Fruit fly (Drosophila melanogaster): ENCODE results near the gene kmr.

The kmr gene

dm6 chr3R:13802057-13802817, 87.2 kb downstream of the kmr start (continued):
- no peak for TF ChIP-seq pan (optimal IDR thresholded peaks at IDR 0.05)
- no peak for TF ChIP-seq pan (GFP tag; optimal IDR thresholded peaks at IDR 0.05 in 1 of 2, IDR thresholded peaks at IDR 0.05 in 1 of 2)
- no peak for TF ChIP-seq CG14965 (GFP tag; optimal IDR thresholded peaks at IDR 0.05; ENCODE audit: borderline replicate concordance)
- no peak for TF ChIP-seq CG3838 (GFP tag; optimal IDR thresholded peaks at IDR 0.05)
- TF ChIP-seq ATbp (GFP tag; optimal IDR thresholded peaks at IDR 0.05), result no peak
- TF ChIP-seq CG15011 (GFP tag; optimal IDR thresholded peaks at IDR 0.05), result no peak
- TF ChIP-seq br (optimal IDR thresholded peaks at IDR 0.05), result no peak
- TF ChIP-seq CG4617 (GFP tag; optimal IDR thresholded peaks at IDR 0.05; ENCODE audit: borderline replicate concordance), result no peak
- no peak for TF ChIP-seq Mad (GFP tag; optimal IDR thresholded peaks at IDR 0.05)
- no peak for TF ChIP-seq usp (GFP tag; optimal IDR thresholded peaks at IDR 0.05)
- TF ChIP-seq CG6689 (GFP tag; IDR thresholded peaks at IDR 0.05), result no peak
- TF ChIP-seq CG11085 (GFP tag; IDR thresholded peaks at IDR 0.05), result no peak
- TF ChIP-seq Sry-β (GFP tag; optimal IDR thresholded peaks at IDR 0.05), result no peak
- no peak for TF ChIP-seq unpg (GFP tag; optimal IDR thresholded peaks at IDR 0.05)
- TF ChIP-seq CG12155 (GFP tag; optimal IDR thresholded peaks at IDR 0.05), result no peak
- TF ChIP-seq CG4730 (GFP tag; IDR thresholded peaks at IDR 0.05), result no peak
- no peak for TF ChIP-seq CG17385 (GFP tag; optimal IDR thresholded peaks at IDR 0.05)
- no peak for TF ChIP-seq CG10431 (GFP tag; optimal IDR thresholded peaks at IDR 0.05)
- no peak for TF ChIP-seq Lim3 (GFP tag; IDR thresholded peaks at IDR 0.05)
- no peak for TF ChIP-seq ro (GFP tag; IDR thresholded peaks at IDR 0.05)
- TF ChIP-seq Trl (optimal IDR thresholded peaks at IDR 0.05), result no peak
- TF ChIP-seq Trl (GFP tag; optimal IDR thresholded peaks at IDR 0.05), result no peak
- TF ChIP-seq CG12769 (tag; optimal IDR thresholded peaks at IDR 0.05), result peak; percentile 67
- peak; percentile 26 for TF ChIP-seq pfk (GFP tag; optimal IDR thresholded peaks at IDR 0.05)
- no peak for TF ChIP-seq Sox100B (GFP tag; optimal IDR thresholded peaks at IDR 0.05)
- no peak for TF ChIP-seq pb (GFP tag; optimal IDR thresholded peaks at IDR 0.05)
- no peak for TF ChIP-seq Fer2 (tag; optimal IDR thresholded peaks at IDR 0.05)
- TF ChIP-seq CG6654 (GFP tag; optimal IDR thresholded peaks at IDR 0.05), result no peak
- TF ChIP-seq CkIIα-i1 (GFP tag; IDR thresholded peaks at IDR 0.05), result no peak
- no peak for TF ChIP-seq luna (GFP tag; optimal IDR thresholded peaks at IDR 0.05)
- no peak for TF ChIP-seq CG17361 (GFP tag; IDR thresholded peaks at IDR 0.05)
- no peak for TF ChIP-seq NC2α (GFP tag; optimal IDR thresholded peaks at IDR 0.05)
- no peak for TF ChIP-seq sob (GFP tag; IDR thresholded peaks at IDR 0.05)
- 0 out of 3 replicates have a peak, but pooled peaks have one; percentile 8 for TF ChIP-seq ken (GFP tag; IDR thresholded peaks at IDR 0.05)
- TF ChIP-seq CG12744 (GFP tag; optimal IDR thresholded peaks at IDR 0.05), result no peak
- no peak for TF ChIP-seq CG1233 (GFP tag; optimal IDR thresholded peaks at IDR 0.05)
- TF ChIP-seq CG31365 (tag; optimal IDR thresholded peaks at IDR 0.05), result no peak
- TF ChIP-seq shn (GFP tag; optimal IDR thresholded peaks at IDR 0.05), result no peak
- TF ChIP-seq gce (GFP tag; IDR thresholded peaks at IDR 0.05), result no peak
- no peak for TF ChIP-seq bcd (GFP tag; optimal IDR thresholded peaks at IDR 0.05)
- TF ChIP-seq Sin3A (optimal IDR thresholded peaks at IDR 0.05), result no peak
- no peak for TF ChIP-seq CG8478 (optimal IDR thresholded peaks at IDR 0.05)
- no peak for TF ChIP-seq CG18619 (GFP tag; optimal IDR thresholded peaks at IDR 0.05)
- no peak for TF ChIP-seq dmrt11E (tag; optimal IDR thresholded peaks at IDR 0.05)
- no peak for TF ChIP-seq CG7839 (tag; optimal IDR thresholded peaks at IDR 0.05)
- no peak for TF ChIP-seq Fer3 (tag; optimal IDR thresholded peaks at IDR 0.05)
- TF ChIP-seq oc (tag; optimal IDR thresholded peaks at IDR 0.05), result no peak
- TF ChIP-seq Mes4 (GFP tag; optimal IDR thresholded peaks at IDR 0.05), result no peak
- TF ChIP-seq CG6272 (GFP tag; IDR thresholded peaks at IDR 0.05), result no peak
- no peak for TF ChIP-seq Xrp1 (GFP tag; IDR thresholded peaks at IDR 0.05)
- no peak for TF ChIP-seq CG17328 (GFP tag; IDR thresholded peaks at IDR 0.05)
- TF ChIP-seq fu2 (GFP tag; optimal IDR thresholded peaks at IDR 0.05), result no peak
- TF ChIP-seq bbx (GFP tag; IDR thresholded peaks at IDR 0.05; ENCODE audit: partially characterized antibody), result no peak
